Fruit fly (Drosophila melanogaster): ENCODE measurements around the gene Gbeta5.

DNA sequence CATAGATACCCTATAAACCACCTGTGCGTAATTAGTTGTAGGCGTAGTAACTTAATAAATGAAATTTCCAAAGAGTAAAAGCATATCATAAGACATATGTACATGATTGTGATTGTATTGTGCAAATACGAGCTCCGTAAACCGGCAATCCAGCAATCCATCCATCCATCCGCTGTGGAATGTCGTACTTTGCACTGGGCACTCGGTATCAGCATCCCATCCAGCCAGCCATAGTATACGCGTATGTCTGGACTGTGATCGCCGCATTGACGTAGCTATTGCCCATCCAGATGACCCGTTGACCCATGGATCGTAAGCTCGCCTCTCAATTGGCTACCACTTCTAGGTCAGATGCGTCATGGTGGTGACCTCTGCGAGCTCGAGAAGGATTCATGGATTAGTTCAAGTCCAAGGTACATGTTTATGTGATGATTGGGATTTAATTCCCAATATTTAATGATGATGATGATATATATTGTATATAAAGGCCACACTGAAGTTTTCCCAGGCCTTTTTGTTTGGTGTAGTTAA, 6.9 kb upstream of the Gbeta5 start:
- TF ChIP-seq h (optimal IDR thresholded peaks at IDR 0.05) (no peak), psq (optimal IDR thresholded peaks at IDR 0.05) (no peak), Sin3A (optimal IDR thresholded peaks at IDR 0.05) (no peak), ttk (optimal IDR thresholded peaks at IDR 0.05) (no peak), insv (optimal IDR thresholded peaks at IDR 0.05) (no peak), Myc (optimal IDR thresholded peaks at IDR 0.05) (no peak)

All from Kc167 (cell line).